Worm (Caenorhabditis elegans) whole organism, early embryonic: ENCODE data around the gene C06A12.19.

Experiments
- aly-1 ChIP-seq: sonication (generic microtip); optimal IDR thresholded peaks from 2 replicates; lab custom pipeline; 2016; ENCODE audit warnings: missing genetic modification characterization, missing compliant biosample characterization
- ama-1 ChIP-seq: fragments of 150-350 bp; optimal IDR thresholded peaks from 2 replicates; lab custom pipeline; 2014
- ceh-13 ChIP-seq: fragments of 200-800 bp; sonication (Bioruptor generic); optimal IDR thresholded peaks from 2 replicates; lab custom pipeline; 2018; ENCODE audit warnings: mild to moderate bottlenecking, missing genetic modification characterization, missing compliant biosample characterization
- ceh-36 ChIP-seq: sonication (generic microtip); optimal IDR thresholded peaks from 2 replicates; lab custom pipeline; 2016; ENCODE audit warnings: missing genetic modification characterization, inconsistent platforms, missing compliant biosample characterization
- flt-1 ChIP-seq: fragments of 200-800 bp; sonication (Bioruptor generic); IDR thresholded peaks from 2 replicates; pipeline ENCODE4 v1.3.6; 2022; ENCODE audit warnings: missing genetic modification characterization, missing compliant biosample characterization
- scrt-1 ChIP-seq: fragments of 200-800 bp; sonication (Bioruptor generic); IDR thresholded peaks from 2 replicates; pipeline ENCODE4 v1.3.6; 2022; ENCODE audit warnings: missing genetic modification characterization, missing compliant biosample characterization
- sea-1 ChIP-seq: fragments of 200-800 bp; sonication (Bioruptor generic); conservative IDR thresholded peaks from 2 replicates; pipeline ENCODE4 v1.3.6; 2022; ENCODE audit warnings: missing genetic modification characterization, missing compliant biosample characterization

ce11 chrIV:17450443-17450842 is 10.5 kb upstream of the C06A12.19 start, which contains the start of gene F11E6.8:
- TF ChIP-seq aly-1 (tag; lab: Kevin White, UChicago) (no peak), ama-1 (lab: Kevin White, UChicago) (no peak), scrt-1 (GFP tag; lab: Robert Waterston, UW) (no peak), flt-1 (no peak), ceh-36 (tag; lab: Kevin White, UChicago) (no peak), sea-1 (GFP tag; lab: Robert Waterston, UW) (no peak), ceh-13 (GFP tag; lab: Kevin White, UChicago) (no peak)
